Worm (Caenorhabditis elegans) whole organism, L3 larva: ENCODE results near the gene ndus-8.

Experiments used
- fos-1 ChIP-seq: fragments of 150-350 bp; optimal IDR thresholded peaks from 2 replicates; lab custom pipeline; 2014; ENCODE audit warnings: missing biosample characterization, missing genetic modification characterization
- jun-1 ChIP-seq: fragments of 150-350 bp; optimal IDR thresholded peaks from 2 replicates; lab custom pipeline; 2014; ENCODE audit warnings: missing biosample characterization, missing genetic modification reagents, missing genetic modification characterization
- lin-39 ChIP-seq: fragments of 150-350 bp; optimal IDR thresholded peaks from 2 replicates; lab custom pipeline; 2018; ENCODE audit warnings: missing biosample characterization, missing genetic modification reagents, missing genetic modification characterization
- nfya-1 ChIP-seq: sonication (generic microtip); optimal IDR thresholded peaks from 2 replicates; lab custom pipeline; 2017; ENCODE audit warnings: missing genetic modification characterization, mild to moderate bottlenecking, missing compliant biosample characterization, antibody characterized with exemption, moderate library complexity; ENCODE audit not compliant: insufficient read depth
- nhr-67 ChIP-seq: fragments of 150-350 bp; optimal IDR thresholded peaks from 2 replicates; lab custom pipeline; 2014; ENCODE audit warnings: missing biosample characterization, missing genetic modification characterization
- pha-4 ChIP-seq: fragments of 150-350 bp; optimal IDR thresholded peaks from 2 replicates; lab custom pipeline; 2014; ENCODE audit warnings: missing biosample characterization, missing genetic modification reagents, missing genetic modification characterization
- pqm-1 ChIP-seq: fragments of 150-350 bp; optimal IDR thresholded peaks from 2 replicates; lab custom pipeline; 2017; ENCODE audit warnings: missing biosample characterization, missing genetic modification characterization, inconsistent platforms
- zag-1 ChIP-seq: fragments of 150-350 bp; optimal IDR thresholded peaks from 2 replicates; lab custom pipeline; 2014; ENCODE audit warnings: missing biosample characterization, missing genetic modification characterization
- ztf-11 ChIP-seq: fragments of 150-350 bp; optimal IDR thresholded peaks from 2 replicates; lab custom pipeline; 2014; ENCODE audit warnings: missing biosample characterization, missing genetic modification characterization

ce11 chrIII:7212028-7212427 is 22.0 kb downstream of the ndus-8 start:
- TF ChIP-seq ztf-11 (tag; lab: Kevin White, UChicago) (no peak), zag-1 (tag; lab: Kevin White, UChicago) (no peak), lin-39 (tag; lab: Kevin White, UChicago) (no peak), pqm-1 (tag; lab: Kevin White, UChicago) (peak; percentile 81), nfya-1 (no peak), pha-4 (tag; lab: Kevin White, UChicago) (no peak), fos-1 (no peak), nhr-67 (no peak), jun-1 (no peak)
